Worm (Caenorhabditis elegans) whole organism, young adult: Measurements from ENCODE around the gene ZK250.2.

ENCODE experiments used
- F22D6.2 ChIP-seq: sonication (generic microtip); optimal IDR thresholded peaks from 2 replicates; lab custom pipeline; 2016; ENCODE audit warnings: mild to moderate bottlenecking, missing genetic modification characterization, missing compliant biosample characterization
- F23B12.7 ChIP-seq: sonication (generic microtip); optimal IDR thresholded peaks from 2 replicates; lab custom pipeline; 2017; ENCODE audit warnings: missing genetic modification characterization, mild to moderate bottlenecking, missing compliant biosample characterization, antibody characterized with exemption, moderate library complexity; ENCODE audit not compliant: insufficient read depth
- F37B4.10 ChIP-seq: fragments of 200-800 bp; sonication (Bioruptor generic); IDR thresholded peaks from 2 replicates; pipeline ENCODE4 v1.3.6; 2022; ENCODE audit warnings: missing genetic modification characterization, missing compliant biosample characterization
- F39B2.1 ChIP-seq: fragments of 200-800 bp; sonication (Bioruptor generic); IDR thresholded peaks from 2 replicates; pipeline ENCODE4 v1.3.6; 2022; ENCODE audit warnings: missing genetic modification reagents, missing genetic modification characterization, missing compliant biosample characterization
- ama-1 ChIP-seq, 3 experiments: fragments of 150-350 bp in 1 of 3; sonication (generic microtip) in 2 of 3; optimal IDR thresholded peaks; 2 replicates each; lab custom pipeline; 2014 to 2018; ENCODE audit warnings: missing biosample characterization in 2 of 3, missing genetic modification characterization in 2 of 3, missing genetic modification reagents in 2 of 3
- attf-5 ChIP-seq: fragments of 200-800 bp; sonication (Bioruptor generic); optimal IDR thresholded peaks from 2 replicates; lab custom pipeline; 2018; ENCODE audit warnings: mild to moderate bottlenecking, missing genetic modification characterization, missing compliant biosample characterization
- bed-2 ChIP-seq: fragments of 200-800 bp; sonication (Bioruptor generic); IDR thresholded peaks from 2 replicates; pipeline ENCODE4 v1.3.6; 2022; ENCODE audit warnings: missing genetic modification reagents, missing genetic modification characterization, missing compliant biosample characterization
- ceh-91 ChIP-seq: fragments of 200-800 bp; sonication (Bioruptor generic); IDR thresholded peaks from 2 replicates; pipeline ENCODE4 v1.3.6; 2022; ENCODE audit warnings: missing genetic modification reagents, missing genetic modification characterization, missing compliant biosample characterization
- him-1 ChIP-seq: sonication (generic microtip); optimal IDR thresholded peaks from 2 replicates; lab custom pipeline; 2016; ENCODE audit warnings: missing genotype, missing genetic modification reagents, missing genetic modification characterization, missing compliant biosample characterization
- hmg-1.2 ChIP-seq: fragments of 200-800 bp; sonication (Bioruptor generic); IDR thresholded peaks from 2 replicates; pipeline ENCODE4 v1.3.6; 2022; ENCODE audit warnings: missing genetic modification reagents, missing genetic modification characterization, missing compliant biosample characterization
- let-526 ChIP-seq: fragments of 200-800 bp; sonication (Bioruptor generic); IDR thresholded peaks from 2 replicates; pipeline ENCODE4 v1.3.6; 2022; ENCODE audit warnings: missing genetic modification reagents, missing genetic modification characterization, missing compliant biosample characterization
- nfya-1 ChIP-seq: sonication (generic microtip); optimal IDR thresholded peaks from 2 replicates; lab custom pipeline; 2017; ENCODE audit warnings: antibody characterized with exemption, missing compliant biosample characterization, missing genetic modification characterization, borderline replicate concordance; ENCODE audit not compliant: insufficient read depth
- snpc-4 ChIP-seq, 5 experiments: fragments of 150-350 bp in 1 of 5; sonication (generic microtip) in 4 of 5; optimal IDR thresholded peaks; 2 replicates each; lab custom pipeline; 2014 to 2018; ENCODE audit warnings: missing genetic modification characterization in 5 of 5, missing biosample characterization in 3 of 5, antibody characterized with exemption in 2 of 5, mild to moderate bottlenecking in 2 of 5, missing compliant biosample characterization in 2 of 5, missing genotype in 2 of 5, moderate library complexity in 2 of 5, missing genetic modification reagents in 1 of 5
- unc-62 ChIP-seq: fragments of 150-350 bp; optimal IDR thresholded peaks from 2 replicates; lab custom pipeline; 2014; ENCODE audit warnings: missing biosample characterization, missing genetic modification reagents, missing genetic modification characterization

DNA sequence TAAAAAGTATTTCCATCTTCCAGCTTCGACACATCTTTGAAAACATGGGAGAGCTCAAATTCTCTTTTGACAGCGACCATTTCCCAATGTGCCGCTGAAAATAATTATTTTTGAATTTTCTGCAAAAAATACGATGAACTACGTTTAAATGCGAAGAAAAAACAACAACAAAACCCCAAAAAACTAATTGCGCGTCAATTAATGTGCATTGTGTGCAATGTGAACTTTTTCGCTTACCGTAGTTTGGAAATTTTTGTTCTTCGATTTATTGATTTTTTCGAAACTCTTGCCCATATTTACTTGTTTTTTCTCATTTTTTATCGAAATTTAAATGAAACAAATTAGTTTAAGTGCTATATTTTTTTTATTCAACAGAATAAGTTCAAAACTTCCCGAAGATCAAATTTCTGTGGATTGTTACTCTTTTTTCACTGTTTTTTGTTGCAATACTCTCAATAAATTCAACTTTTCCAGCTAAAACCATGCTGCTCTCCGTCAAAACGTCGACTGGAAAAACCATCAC is 25.8 kb upstream of the ZK250.2 start, which contains the start of the genes bath-2 and F52C6.4:
- TF ChIP-seq hmg-1.2 (GFP tag; lab: Robert Waterston, UW) (no peak), snpc-4 (GFP tag; optimal IDR thresholded peaks at IDR 0.05; lab: Kevin White, UChicago) (no peak), snpc-4 (tag; optimal IDR thresholded peaks at IDR 0.05; lab: Kevin White, UChicago) (no peak), him-1 (tag; lab: Kevin White, UChicago) (no peak), F23B12.7 (tag; lab: Kevin White, UChicago) (no peak), unc-62 (GFP tag; lab: Kevin White, UChicago) (no peak), nfya-1 (no peak), attf-5 (GFP tag; lab: Kevin White, UChicago) (no peak), F39B2.1 (no peak), let-526 (GFP tag; lab: Robert Waterston, UW) (no peak), F22D6.2 (no peak), bed-2 (no peak), F37B4.10 (GFP tag; lab: Robert Waterston, UW) (no peak), ceh-91 (no peak), ama-1 (optimal IDR thresholded peaks at IDR 0.05; lab: Kevin White, UChicago) (no peak), ama-1 (GFP tag; optimal IDR thresholded peaks at IDR 0.05; lab: Kevin White, UChicago) (no peak)
